Worm (Caenorhabditis elegans) whole organism, early embryonic: ENCODE measurements around the gene srh-35.

ENCODE experiments used
- ama-1 ChIP-seq: fragments of 150-350 bp; optimal IDR thresholded peaks from 2 replicates; lab custom pipeline; 2014
- pes-1 ChIP-seq: fragments of 200-800 bp; sonication (Bioruptor generic); IDR thresholded peaks from 2 replicates; pipeline ENCODE4 v1.3.6; 2022; ENCODE audit warnings: missing genetic modification reagents, missing genetic modification characterization, missing compliant biosample characterization
- tbx-37 ChIP-seq: fragments of 200-800 bp; sonication (Bioruptor generic); conservative IDR thresholded peaks from 2 replicates; pipeline ENCODE4 v1.3.6; 2022; ENCODE audit warnings: missing genetic modification reagents, missing genetic modification characterization, missing compliant biosample characterization

- no peak for TF ChIP-seq ama-1 (lab: Kevin White, UChicago)
- TF ChIP-seq tbx-37, result no peak
- TF ChIP-seq pes-1 (GFP tag; lab: Robert Waterston, UW), result no peak
Measured at ce11 chrV:443193-443592, 5.8 kb downstream of the srh-35 start, which contains the start of gene srh-33.
